Worm (Caenorhabditis elegans) whole organism, mixed stage, embryonic: ENCODE measurements around the gene F41E6.15.

ENCODE experiments used
- elt-1 ChIP-seq: sonication (generic microtip); optimal IDR thresholded peaks from 2 replicates; lab custom pipeline; 2017; ENCODE audit warnings: missing genetic modification characterization, mild to moderate bottlenecking, missing compliant biosample characterization, antibody characterized with exemption, moderate library complexity, borderline replicate concordance; ENCODE audit not compliant: insufficient read depth
- elt-3 ChIP-seq: fragments of 150-350 bp; optimal IDR thresholded peaks from 2 replicates; lab custom pipeline; 2014; ENCODE audit warnings: missing biosample characterization, missing genetic modification characterization
- ham-2 ChIP-seq: fragments of 200-800 bp; sonication (Bioruptor generic); optimal IDR thresholded peaks from 2 replicates; lab custom pipeline; 2018; ENCODE audit warnings: mild to moderate bottlenecking, missing genetic modification characterization, missing compliant biosample characterization
- lin-13 ChIP-seq: fragments of 150-350 bp; optimal IDR thresholded peaks from 2 replicates; lab custom pipeline; 2014; ENCODE audit warnings: missing biosample characterization, missing genetic modification characterization
- mep-1 ChIP-seq: fragments of 150-350 bp; optimal IDR thresholded peaks from 2 replicates; lab custom pipeline; 2017; ENCODE audit warnings: missing biosample characterization, missing genetic modification reagents, missing genetic modification characterization, inconsistent platforms
- nhr-12 ChIP-seq: fragments of 150-350 bp; optimal IDR thresholded peaks from 2 replicates; lab custom pipeline; 2014; ENCODE audit warnings: missing biosample characterization, missing genetic modification characterization
- pha-4 ChIP-seq: fragments of 150-350 bp; optimal IDR thresholded peaks from 2 replicates; lab custom pipeline; 2018; ENCODE audit warnings: missing biosample characterization, missing genetic modification reagents, missing genetic modification characterization
- snpc-4 ChIP-seq: fragments of 150-350 bp; optimal IDR thresholded peaks from 2 replicates; lab custom pipeline; 2014; ENCODE audit warnings: missing biosample characterization, missing genetic modification characterization
- unc-39 ChIP-seq: fragments of 150-350 bp; optimal IDR thresholded peaks from 2 replicates; lab custom pipeline; 2014; ENCODE audit warnings: missing biosample characterization, missing genetic modification characterization
- unc-62 ChIP-seq: fragments of 150-350 bp; optimal IDR thresholded peaks from 2 replicates; lab custom pipeline; 2014; ENCODE audit warnings: missing biosample characterization, missing genetic modification reagents, missing genetic modification characterization
- ztf-11 ChIP-seq: fragments of 150-350 bp; optimal IDR thresholded peaks from 2 replicates; lab custom pipeline; 2014; ENCODE audit warnings: missing biosample characterization, missing genetic modification characterization

- TF ChIP-seq unc-62 (no peak), snpc-4 (tag; lab: Kevin White, UChicago) (no peak), mep-1 (no peak), unc-39 (tag; lab: Kevin White, UChicago) (no peak), nhr-12 (no peak), lin-13 (tag; lab: Kevin White, UChicago) (no peak), elt-3 (tag; lab: Kevin White, UChicago) (no peak), pha-4 (tag; lab: Kevin White, UChicago) (no peak), ham-2 (GFP tag; lab: Kevin White, UChicago) (no peak), ztf-11 (tag; lab: Kevin White, UChicago) (no peak), elt-1 (tag; lab: Kevin White, UChicago) (no peak)
Observed at ce11 chrV:8552460-8552859, 50.1 kb downstream of the F41E6.15 start, which contains the start of gene acr-15.
